Fruit fly (Drosophila melanogaster) whole organism, embryonic: ENCODE results near the gene CG32161.
A peak's percentile ranks its signal among the peaks of the same experiment; 100 is the strongest.

Source experiments
- Adf1 ChIP-seq: fragments of 200-800 bp; sonication (Bioruptor generic); IDR thresholded peaks from 2 replicates; pipeline ENCODE4 v1.3.6; 2022; ENCODE audit warnings: missing biosample characterization, missing genetic modification characterization
- Atf6 ChIP-seq: fragments of 200-800 bp; sonication (Bioruptor generic); IDR thresholded peaks from 2 replicates; pipeline ENCODE4 v1.3.6; 2022; ENCODE audit warnings: missing biosample characterization, missing genetic modification characterization
- BEAF-32 ChIP-seq: fragments of 200-800 bp; sonication (Bioruptor generic); optimal IDR thresholded peaks from 3 replicates; lab custom pipeline; 2017; ENCODE audit warnings: missing biosample characterization, missing genetic modification characterization, mild to moderate bottlenecking, moderate library complexity, missing genetic modification reagents
- Bgb ChIP-seq: fragments of 200-800 bp; sonication (Bioruptor generic); IDR thresholded peaks from 2 replicates; pipeline ENCODE4 v1.3.6; 2022; ENCODE audit warnings: missing biosample characterization, missing genetic modification characterization; ENCODE audit not compliant: partially characterized antibody
- CG10274 ChIP-seq: fragments of 200-800 bp; sonication (Bioruptor generic); optimal IDR thresholded peaks from 3 replicates; lab custom pipeline; 2017; ENCODE audit warnings: missing biosample characterization, mild to moderate bottlenecking, missing genetic modification characterization
- CG10959 ChIP-seq: fragments of 200-800 bp; sonication (Bioruptor generic); IDR thresholded peaks from 2 replicates; pipeline ENCODE4 v1.3.6; 2022; ENCODE audit warnings: missing biosample characterization, missing genetic modification characterization
- CG11504 ChIP-seq: fragments of 200-800 bp; sonication (Bioruptor generic); optimal IDR thresholded peaks from 3 replicates; lab custom pipeline; 2019; ENCODE audit warnings: missing biosample characterization, mild to moderate bottlenecking, missing genetic modification characterization, moderate library complexity
- CG12659 ChIP-seq: fragments of 200-800 bp; sonication (Bioruptor generic); optimal IDR thresholded peaks from 3 replicates; lab custom pipeline; 2017; ENCODE audit warnings: mild to moderate bottlenecking, missing biosample characterization, missing genetic modification reagents, missing genetic modification characterization
- CG13296 ChIP-seq: fragments of 200-800 bp; sonication (Bioruptor generic); optimal IDR thresholded peaks from 3 replicates; lab custom pipeline; 2018; ENCODE audit warnings: missing biosample characterization, mild to moderate bottlenecking, missing genetic modification characterization
- CG13424 ChIP-seq: fragments of 200-800 bp; sonication (Bioruptor generic); optimal IDR thresholded peaks from 2 replicates; lab custom pipeline; 2019; ENCODE audit warnings: missing biosample characterization, mild to moderate bottlenecking, missing genetic modification characterization, moderate library complexity
- CG14441 ChIP-seq: fragments of 200-800 bp; sonication (Bioruptor generic); IDR thresholded peaks from 2 replicates; pipeline ENCODE4 v1.3.6; 2022; ENCODE audit warnings: missing biosample characterization, missing genetic modification characterization
- CG15514 ChIP-seq: fragments of 200-800 bp; sonication (Bioruptor generic); optimal IDR thresholded peaks from 3 replicates; lab custom pipeline; 2017; ENCODE audit warnings: missing biosample characterization, missing genetic modification characterization, mild to moderate bottlenecking, moderate library complexity, missing genetic modification reagents
- CG1602 ChIP-seq: fragments of 200-800 bp; sonication (Bioruptor generic); optimal IDR thresholded peaks from 3 replicates; lab custom pipeline; 2016; ENCODE audit warnings: missing biosample characterization, missing genetic modification characterization
- CG17359 ChIP-seq: fragments of 200-800 bp; sonication (Bioruptor generic); optimal IDR thresholded peaks from 3 replicates; lab custom pipeline; 2018; ENCODE audit warnings: missing biosample characterization, mild to moderate bottlenecking, missing genetic modification characterization, moderate library complexity
- CG1832 ChIP-seq: fragments of 200-800 bp; sonication (Bioruptor generic); optimal IDR thresholded peaks from 2 replicates; lab custom pipeline; 2017; ENCODE audit warnings: missing biosample characterization, mild to moderate bottlenecking, missing genetic modification characterization, inconsistent platforms
- CG2120 ChIP-seq: fragments of 200-800 bp; sonication (Bioruptor generic); optimal IDR thresholded peaks from 3 replicates; lab custom pipeline; 2016; ENCODE audit warnings: missing biosample characterization, missing genetic modification characterization
- CG32532 ChIP-seq: fragments of 200-800 bp; sonication (Bioruptor generic); IDR thresholded peaks from 2 replicates; pipeline ENCODE4 v1.3.6; 2022; ENCODE audit warnings: missing biosample characterization, missing genetic modification characterization
- CG34224 ChIP-seq: fragments of 200-800 bp; sonication (Bioruptor generic); IDR thresholded peaks from 3 replicates; pipeline ENCODE4 v1.3.6; 2022; ENCODE audit warnings: missing biosample characterization, missing genetic modification characterization; ENCODE audit not compliant: partially characterized antibody
- CG3847 ChIP-seq: fragments of 200-800 bp; sonication (Bioruptor generic); IDR thresholded peaks from 2 replicates; pipeline ENCODE4 v1.3.6; 2022; ENCODE audit warnings: missing biosample characterization, missing genetic modification characterization
- CG3995 ChIP-seq: fragments of 200-800 bp; sonication (Bioruptor generic); optimal IDR thresholded peaks from 3 replicates; lab custom pipeline; 2016; ENCODE audit warnings: missing biosample characterization, missing genetic modification characterization
- CG4282 ChIP-seq: fragments of 200-800 bp; sonication (Bioruptor generic); optimal IDR thresholded peaks from 2 replicates; lab custom pipeline; 2016; ENCODE audit warnings: missing biosample characterization, missing genetic modification characterization
- CG4707 ChIP-seq: fragments of 200-800 bp; sonication (Bioruptor generic); optimal IDR thresholded peaks from 2 replicates; lab custom pipeline; 2018; ENCODE audit warnings: missing biosample characterization, mild to moderate bottlenecking, missing genetic modification characterization, moderate library complexity
- CG6689 ChIP-seq: fragments of 200-800 bp; sonication (Bioruptor generic); IDR thresholded peaks from 2 replicates; pipeline ENCODE4 v1.3.6; 2022; ENCODE audit warnings: missing biosample characterization, missing genetic modification characterization
- CG7556 ChIP-seq: fragments of 200-800 bp; sonication (Bioruptor generic); optimal IDR thresholded peaks from 2 replicates; lab custom pipeline; 2017; ENCODE audit warnings: missing biosample characterization, mild to moderate bottlenecking, missing genetic modification characterization
- CG9437 ChIP-seq: fragments of 200-800 bp; sonication (Bioruptor generic); optimal IDR thresholded peaks from 2 replicates; lab custom pipeline; 2018; ENCODE audit warnings: missing biosample characterization, mild to moderate bottlenecking, missing genetic modification characterization
- CG9932 ChIP-seq: fragments of 200-800 bp; sonication (Bioruptor generic); IDR thresholded peaks from 2 replicates; pipeline ENCODE4 v1.3.6; 2022; ENCODE audit warnings: missing biosample characterization, missing genetic modification characterization
- CTCF ChIP-seq: fragments of 200-800 bp; sonication (Bioruptor generic); optimal IDR thresholded peaks from 2 replicates; lab custom pipeline; 2017; ENCODE audit warnings: missing biosample characterization, mild to moderate bottlenecking, missing genetic modification characterization, moderate library complexity
- D19B ChIP-seq: fragments of 200-800 bp; sonication (Bioruptor generic); optimal IDR thresholded peaks from 2 replicates; lab custom pipeline; 2017; ENCODE audit warnings: missing biosample characterization, mild to moderate bottlenecking, missing genetic modification characterization
- Dek ChIP-seq: fragments of 200-800 bp; sonication (Bioruptor generic); optimal IDR thresholded peaks from 3 replicates; lab custom pipeline; 2019; ENCODE audit warnings: missing biosample characterization, mild to moderate bottlenecking, missing genetic modification characterization, moderate library complexity
- E2f2 ChIP-seq: fragments of 200-800 bp; sonication (Bioruptor generic); IDR thresholded peaks from 2 replicates; pipeline ENCODE4 v1.3.6; 2022; ENCODE audit warnings: missing biosample characterization, missing genetic modification characterization
- Fer1 ChIP-seq: fragments of 200-800 bp; sonication (Bioruptor generic); optimal IDR thresholded peaks from 2 replicates; lab custom pipeline; 2017; ENCODE audit warnings: missing biosample characterization, mild to moderate bottlenecking, missing genetic modification characterization
- Med ChIP-seq: fragments of 200-800 bp; sonication (Bioruptor generic); peaks from one replicate; lab custom pipeline; 2016; ENCODE audit warnings: missing biosample characterization, missing genetic modification characterization, mild to moderate bottlenecking, inconsistent platforms, moderate library complexity
- Meics ChIP-seq: fragments of 200-800 bp; sonication (Bioruptor generic); optimal IDR thresholded peaks from 2 replicates; lab custom pipeline; 2017; ENCODE audit warnings: missing biosample characterization, mild to moderate bottlenecking, missing genetic modification characterization
- NfI ChIP-seq: fragments of 200-800 bp; sonication (Bioruptor generic); optimal IDR thresholded peaks from 3 replicates; lab custom pipeline; 2018; ENCODE audit warnings: missing biosample characterization, mild to moderate bottlenecking, missing genetic modification characterization, moderate library complexity
- Ptx1 ChIP-seq: fragments of 200-800 bp; sonication (Bioruptor generic); IDR thresholded peaks from 2 replicates; pipeline ENCODE4 v1.3.6; 2022; ENCODE audit warnings: missing biosample characterization, missing genetic modification characterization
- Rfx ChIP-seq: fragments of 200-800 bp; sonication (Bioruptor generic); IDR thresholded peaks from 2 replicates; pipeline ENCODE4 v1.3.6; 2022; ENCODE audit warnings: missing biosample characterization, missing genetic modification characterization
- bcd ChIP-seq: fragments of 200-800 bp; sonication (Bioruptor generic); optimal IDR thresholded peaks from 2 replicates; lab custom pipeline; 2017; ENCODE audit warnings: missing biosample characterization, mild to moderate bottlenecking, missing genetic modification characterization
- gem ChIP-seq: fragments of 200-800 bp; sonication (Bioruptor generic); optimal IDR thresholded peaks from 2 replicates; lab custom pipeline; 2019; ENCODE audit warnings: missing biosample characterization, mild to moderate bottlenecking, missing genetic modification characterization, moderate library complexity
- hkb ChIP-seq, 2 experiments: fragments of 200-800 bp in 1 of 2; fragments of >200 bp in 1 of 2; sonication (Bioruptor generic) in 1 of 2; IDR thresholded peaks in 1 of 2; optimal IDR thresholded peaks in 1 of 2; 2 replicates each; pipeline versions ENCODE4 v1.3.6 to Lab custom; 2017 to 2022; ENCODE audit warnings: missing biosample characterization in 1 of 2, missing genetic modification characterization in 1 of 2
- knrl ChIP-seq: fragments of 200-800 bp; sonication (Bioruptor generic); IDR thresholded peaks from 3 replicates; pipeline ENCODE4 v1.3.6; 2022; ENCODE audit warnings: missing biosample characterization, missing genetic modification characterization; ENCODE audit not compliant: partially characterized antibody
- lmd ChIP-seq: fragments of 200-800 bp; sonication (Bioruptor generic); IDR thresholded peaks from 2 replicates; pipeline ENCODE4 v1.3.6; 2022; ENCODE audit warnings: missing biosample characterization, missing genetic modification characterization
- nerfin-2 ChIP-seq: fragments of 200-800 bp; sonication (Bioruptor generic); IDR thresholded peaks from 2 replicates; pipeline ENCODE4 v1.3.6; 2022; ENCODE audit warnings: missing biosample characterization, missing genetic modification characterization; ENCODE audit not compliant: partially characterized antibody
- otp ChIP-seq: fragments of 200-800 bp; sonication (Bioruptor generic); IDR thresholded peaks from 3 replicates; pipeline ENCODE4, ENCODE4 v1.3.6; 2022; ENCODE audit warnings: missing biosample characterization, missing genetic modification characterization
- p53 ChIP-seq: fragments of 200-800 bp; sonication (Bioruptor generic); optimal IDR thresholded peaks from 2 replicates; lab custom pipeline; 2016; ENCODE audit warnings: missing biosample characterization, missing genetic modification characterization
- pzg ChIP-seq: fragments of 200-800 bp; sonication (Bioruptor generic); optimal IDR thresholded peaks from 3 replicates; lab custom pipeline; 2018; ENCODE audit warnings: missing biosample characterization, mild to moderate bottlenecking, missing genetic modification characterization, moderate library complexity
- row ChIP-seq: fragments of 200-800 bp; sonication (Bioruptor generic); IDR thresholded peaks from 3 replicates; pipeline ENCODE4 v1.3.6; 2022; ENCODE audit warnings: missing biosample characterization, missing genetic modification characterization
- sens ChIP-seq: fragments of 200-800 bp; sonication (Bioruptor generic); peaks from one replicate; lab custom pipeline; 2016; ENCODE audit warnings: missing biosample characterization, missing genetic modification characterization
- slbo ChIP-seq: fragments of 200-800 bp; sonication (Bioruptor generic); IDR thresholded peaks from 2 replicates; pipeline ENCODE4 v1.3.6; 2022; ENCODE audit warnings: missing biosample characterization, missing genetic modification characterization
- sob ChIP-seq: fragments of 200-800 bp; sonication (Bioruptor generic); IDR thresholded peaks from 2 replicates; pipeline ENCODE4 v1.3.6; 2022; ENCODE audit warnings: missing biosample characterization, missing genetic modification characterization
- unc-4 ChIP-seq: fragments of 200-800 bp; sonication (Bioruptor generic); IDR thresholded peaks from 2 replicates; pipeline ENCODE4 v1.3.6; 2022; ENCODE audit warnings: missing biosample characterization, missing genetic modification characterization; ENCODE audit not compliant: partially characterized antibody

The CG32161 gene

DNA sequence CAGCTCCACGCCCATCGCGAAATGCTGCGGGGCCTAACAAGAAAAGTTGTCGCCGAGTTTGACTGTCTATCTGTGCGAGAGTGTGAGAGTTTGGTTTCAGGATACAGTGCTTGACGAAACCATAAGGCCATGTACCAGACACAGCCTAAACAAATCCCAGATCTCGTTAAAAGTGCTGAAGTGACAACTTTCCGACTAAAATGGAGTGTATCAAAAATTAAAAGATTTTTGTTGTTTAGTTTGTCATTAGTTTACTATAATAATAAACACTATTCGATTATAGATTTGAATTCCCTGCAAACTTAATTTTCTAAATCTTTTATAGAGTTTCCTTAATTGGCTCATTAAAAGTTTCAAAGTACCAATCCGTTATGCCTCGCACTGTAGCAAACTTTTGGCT, 47.6 kb downstream of the CG32161 start (continued):
- TF ChIP-seq Med (GFP tag; lab: Kevin White, UChicago), result peak; percentile 76
- peak; percentile 35; the same call in 1 of the 2 replicates for TF ChIP-seq CG14441
- TF ChIP-seq hkb (optimal IDR thresholded peaks at IDR 0.05; lab: Kevin White, UChicago), result no peak
- peak; percentile 41; the same call in 1 of the 2 replicates for TF ChIP-seq hkb (GFP tag; IDR thresholded peaks at IDR 0.05; lab: Robert Waterston, UW)
- TF ChIP-seq CG13424 (tag; lab: Kevin White, UChicago), result peak; percentile 32
- no peak for TF ChIP-seq CG10274
- TF ChIP-seq CG12659 (GFP tag; lab: Kevin White, UChicago), result peak; percentile 18
- peak; percentile 58 for TF ChIP-seq row
- TF ChIP-seq CG15514 (GFP tag; lab: Kevin White, UChicago), result peak; percentile 19
- peak; percentile 30 for TF ChIP-seq D19B
- peak; percentile 27 for TF ChIP-seq CG7556
- no peak for TF ChIP-seq sens (GFP tag; lab: Kevin White, UChicago)
- TF ChIP-seq bcd, result peak; percentile 1
- TF ChIP-seq nerfin-2 (GFP tag; lab: Robert Waterston, UW), result no peak
- peak; percentile 57 for TF ChIP-seq CG2120 (GFP tag; lab: Kevin White, UChicago)
- TF ChIP-seq Ptx1 (GFP tag; lab: Robert Waterston, UW), result peak; percentile 41; the same call in 1 of the 2 replicates
- peak; percentile 10 for TF ChIP-seq CG17359 (tag; lab: Kevin White, UChicago)
- TF ChIP-seq CG11504 (tag; lab: Kevin White, UChicago), result peak; percentile 63
- TF ChIP-seq Meics (GFP tag; lab: Kevin White, UChicago), result peak; percentile 42
- peak; percentile 10; the same call in 1 of the 2 replicates for TF ChIP-seq Atf6
- TF ChIP-seq unc-4, result no peak
- TF ChIP-seq gem (tag; lab: Kevin White, UChicago), result peak; percentile 54
- TF ChIP-seq Dek, result peak; percentile 7
- peak; percentile 4 for TF ChIP-seq CG13296
- TF ChIP-seq CG4282, result no peak
- peak; percentile 6 for TF ChIP-seq Fer1 (GFP tag; lab: Kevin White, UChicago)
- no peak for TF ChIP-seq CG10959
- TF ChIP-seq BEAF-32, result no peak
- TF ChIP-seq CG1832 (GFP tag; lab: Kevin White, UChicago), result no peak
- TF ChIP-seq, all 482 proteins: peak for 64

DNA sequence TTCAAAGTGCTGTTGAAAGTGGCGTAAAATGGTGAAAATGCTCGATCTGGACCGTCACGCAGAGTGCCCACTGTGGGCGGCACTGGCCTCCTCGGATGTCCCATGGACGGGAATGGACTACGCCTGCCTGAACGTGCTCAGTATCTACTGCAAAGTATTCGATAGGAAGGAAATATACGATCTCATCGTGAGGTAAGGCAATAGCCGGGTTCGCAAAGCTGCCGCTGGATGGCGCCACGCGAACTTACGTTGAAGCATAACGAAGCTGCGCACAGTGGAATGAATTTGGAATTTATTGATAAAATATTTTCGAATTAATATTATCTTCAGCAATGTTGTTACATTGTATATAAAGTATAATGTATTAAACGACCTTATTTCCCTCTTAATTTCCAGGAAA, 50.4 kb downstream of the CG32161 start:
- TF ChIP-seq lmd (GFP tag; lab: Robert Waterston, UW) (0 out of 2 replicates have a peak, but pooled peaks have one; percentile 14), CG1602 (no peak), CTCF (GFP tag; lab: Kevin White, UChicago) (peak; percentile 93), CG9437 (GFP tag; lab: Kevin White, UChicago) (peak; percentile 6), knrl (GFP tag; lab: Robert Waterston, UW) (0 out of 3 replicates have a peak, but pooled peaks have one; percentile 27), sob (peak; percentile 31; the same call in 1 of the 2 replicates), Ptx1 (GFP tag; lab: Robert Waterston, UW) (no peak), CG6689 (GFP tag; lab: Robert Waterston, UW) (peak; percentile 24; the same call in 1 of the 2 replicates), Bgb (GFP tag; lab: Robert Waterston, UW) (0 out of 2 replicates have a peak, but pooled peaks have one; percentile 22), Adf1 (GFP tag; lab: Robert Waterston, UW) (peak; percentile 37; the same call in 1 of the 2 replicates), pzg (peak; percentile 7), CG32532 (GFP tag; lab: Robert Waterston, UW) (peak; percentile 66; the same call in 1 of the 2 replicates), Rfx (GFP tag; lab: Robert Waterston, UW) (peak; percentile 33), CG3995 (GFP tag; lab: Kevin White, UChicago) (no peak), E2f2 (0 out of 2 replicates have a peak, but pooled peaks have one; percentile 16), otp (GFP tag; lab: Robert Waterston, UW) (peak; percentile 16; the same call in 1 of the 3 replicates), CG9932 (GFP tag; lab: Robert Waterston, UW) (0 out of 2 replicates have a peak, but pooled peaks have one; percentile 7), bcd (peak; percentile 3), CG34224 (GFP tag; lab: Robert Waterston, UW) (peak; percentile 42; the same call in 1 of the 3 replicates), NfI (GFP tag; lab: Kevin White, UChicago) (peak; percentile 28), slbo (GFP tag; lab: Robert Waterston, UW) (peak; percentile 41), p53 (GFP tag; lab: Kevin White, UChicago) (no peak), BEAF-32 (peak; percentile 32), CG3847 (0 out of 2 replicates have a peak, but pooled peaks have one; percentile 9), CG4707 (peak; percentile 64)
